Worm (Caenorhabditis elegans): ENCODE data around the gene lron-13.

DNA sequence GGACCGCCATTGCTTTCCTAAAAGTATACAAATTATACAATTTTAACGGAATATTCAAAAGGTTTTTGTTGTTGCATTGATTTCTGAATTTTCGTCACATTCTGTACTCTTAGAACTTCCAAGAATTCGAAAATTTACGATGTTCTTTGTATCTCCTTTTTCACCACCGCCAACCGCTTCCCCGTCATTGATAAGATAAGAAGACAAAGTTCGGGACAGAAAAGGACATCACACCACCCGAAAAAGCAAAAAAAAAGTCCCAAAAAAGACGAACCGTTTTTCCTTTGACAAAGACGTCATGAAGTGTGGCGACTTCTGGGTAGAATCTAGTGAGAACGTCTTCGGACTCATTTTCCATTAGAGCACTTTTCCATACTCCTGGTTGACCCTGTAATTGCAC, 15.2 kb downstream of the lron-13 start:
- no peak for TF ChIP-seq cog-1 (tag; optimal IDR thresholded peaks at IDR 0.05)
- TF ChIP-seq tab-1 (GFP tag; IDR thresholded peaks at IDR 0.05): no peak
- no peak for TF ChIP-seq ztf-23 (GFP tag; IDR thresholded peaks at IDR 0.05)

Measured in whole organism, midembryonic.